Worm (Caenorhabditis elegans) whole organism, midembryonic: ENCODE results near the gene str-25.

Experiments
- T22C8.4 ChIP-seq: fragments of 200-800 bp; sonication (Bioruptor generic); IDR thresholded peaks from 2 replicates; pipeline ENCODE4 v1.3.6; 2022; ENCODE audit warnings: missing genetic modification characterization, missing compliant biosample characterization
- cog-1 ChIP-seq: sonication (generic microtip); optimal IDR thresholded peaks from 2 replicates; lab custom pipeline; 2016; ENCODE audit warnings: missing genetic modification characterization, missing compliant biosample characterization
- flt-1 ChIP-seq: fragments of 200-800 bp; sonication (Bioruptor generic); IDR thresholded peaks from 2 replicates; pipeline ENCODE4 v1.3.6; 2022; ENCODE audit warnings: missing genetic modification characterization, missing compliant biosample characterization
- klf-2 ChIP-seq: fragments of 200-800 bp; sonication (Bioruptor generic); conservative IDR thresholded peaks from 2 replicates; pipeline ENCODE4 v1.3.6; 2022; ENCODE audit warnings: missing genetic modification reagents, missing genetic modification characterization, missing compliant biosample characterization
- med-1 ChIP-seq: sonication (generic microtip); optimal IDR thresholded peaks from 2 replicates; lab custom pipeline; 2017; ENCODE audit warnings: missing genetic modification characterization, mild to moderate bottlenecking, missing compliant biosample characterization, antibody characterized with exemption, missing genetic modification reagents; ENCODE audit not compliant: insufficient read depth
- ref-1 ChIP-seq: fragments of 200-800 bp; sonication (Bioruptor generic); conservative IDR thresholded peaks from 2 replicates; pipeline ENCODE4 v1.3.6; 2022; ENCODE audit warnings: missing genetic modification reagents, missing genetic modification characterization, missing compliant biosample characterization
- tab-1 ChIP-seq: fragments of 200-800 bp; sonication (Bioruptor generic); IDR thresholded peaks from 2 replicates; pipeline ENCODE4 v1.3.6; 2022; ENCODE audit warnings: missing genetic modification characterization, missing compliant biosample characterization
- ztf-23 ChIP-seq: fragments of 200-800 bp; sonication (Bioruptor generic); IDR thresholded peaks from 2 replicates; pipeline ENCODE4 v1.3.6; 2022; ENCODE audit warnings: missing genetic modification reagents, missing genetic modification characterization, missing compliant biosample characterization
- ztf-29 ChIP-seq: fragments of 200-800 bp; sonication (Bioruptor generic); IDR thresholded peaks from 2 replicates; pipeline ENCODE4 v1.3.6; 2022; ENCODE audit warnings: missing genetic modification reagents, missing genetic modification characterization, missing compliant biosample characterization

Gene str-25

DNA sequence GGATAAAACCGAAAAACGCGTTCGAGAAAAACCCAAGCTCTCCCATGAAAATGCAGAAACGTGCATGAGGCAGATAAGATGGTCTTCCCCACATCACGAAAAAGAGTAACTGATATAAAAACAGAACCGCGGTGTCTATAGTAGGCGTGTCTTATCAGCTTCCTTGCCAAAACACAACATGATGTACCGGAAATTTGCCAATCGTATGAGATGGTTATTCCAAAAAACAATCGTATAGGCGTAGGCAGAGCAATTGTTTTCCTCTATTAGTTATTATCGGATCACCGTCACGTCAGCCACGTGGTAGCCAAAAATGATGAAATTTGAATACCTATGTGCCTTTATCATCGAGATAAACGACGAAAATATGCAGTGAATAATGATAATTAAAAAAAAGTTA is 16.0 kb upstream of the str-25 start, which contains the start of gene str-7:
Gene str-7, minus strand, starts transcription at position 101 of the 400 bp plus-strand sequence.
- TF ChIP-seq ref-1 (GFP tag; lab: Robert Waterston, UW), result no peak
- TF ChIP-seq ztf-29 (GFP tag; lab: Robert Waterston, UW), result no peak
- no peak for TF ChIP-seq tab-1 (GFP tag; lab: Robert Waterston, UW)

DNA sequence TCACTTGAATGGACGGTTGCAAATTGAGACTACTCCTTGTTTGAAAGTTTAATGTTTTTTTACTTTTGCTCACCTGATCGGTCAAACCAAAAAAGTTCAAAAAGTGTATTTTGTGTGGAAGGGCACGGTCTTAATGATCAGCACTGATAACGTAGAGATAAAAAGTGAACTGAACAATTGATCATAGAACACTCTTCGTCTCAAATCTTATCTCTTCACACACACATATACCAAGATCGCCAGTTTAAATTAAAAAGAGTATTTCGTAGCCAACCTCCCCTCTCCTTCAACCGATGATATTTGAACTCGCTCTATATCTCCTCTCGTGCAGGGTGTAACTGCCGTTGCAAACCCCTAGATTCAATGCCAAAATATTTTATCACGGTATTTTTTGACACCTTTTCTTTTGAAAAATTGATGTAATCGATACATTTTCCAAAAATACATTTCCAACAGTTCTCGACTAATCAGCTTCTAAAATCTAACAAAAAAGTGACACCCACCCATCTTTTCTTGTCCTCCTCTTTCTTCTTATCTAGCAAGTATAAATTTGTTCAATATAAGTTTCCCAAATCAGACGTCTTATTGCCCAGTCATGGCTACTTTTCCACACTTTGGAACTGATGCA is 15.3 kb upstream of the str-25 start, which contains the start of gene cth-1:
Gene cth-1, plus strand, starts transcription at position 578 of the 628 bp plus-strand sequence.
- TF ChIP-seq tab-1 (GFP tag; lab: Robert Waterston, UW) (no peak), flt-1 (GFP tag; lab: Robert Waterston, UW) (no peak), ztf-29 (GFP tag; lab: Robert Waterston, UW) (no peak), med-1 (GFP tag; lab: Kevin White, UChicago) (no peak), ref-1 (GFP tag; lab: Robert Waterston, UW) (no peak)

DNA sequence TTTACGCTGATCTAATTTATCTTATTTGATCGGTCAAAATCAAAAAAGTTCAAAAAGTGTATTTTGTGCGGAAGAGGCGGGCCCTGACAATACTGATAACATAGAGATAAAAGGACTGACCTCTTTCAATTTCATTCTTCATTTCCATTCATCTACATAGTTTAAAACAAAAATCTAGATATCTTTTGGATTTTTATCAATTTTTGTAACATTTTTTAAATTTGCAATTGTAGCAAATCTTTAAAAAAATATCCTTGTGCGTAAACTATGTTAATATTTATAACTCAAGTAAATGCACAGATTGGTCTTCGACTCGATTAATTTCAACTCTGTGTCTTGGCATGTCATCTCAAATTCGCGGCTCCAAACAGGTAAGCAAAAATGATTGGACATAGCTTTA is 11.9 kb upstream of the str-25 start, which contains the start of gene argk-1:
Gene argk-1, plus strand, starts transcription at position 301 of the 400 bp plus-strand sequence.
- no peak for TF ChIP-seq med-1 (GFP tag; lab: Kevin White, UChicago)

DNA sequence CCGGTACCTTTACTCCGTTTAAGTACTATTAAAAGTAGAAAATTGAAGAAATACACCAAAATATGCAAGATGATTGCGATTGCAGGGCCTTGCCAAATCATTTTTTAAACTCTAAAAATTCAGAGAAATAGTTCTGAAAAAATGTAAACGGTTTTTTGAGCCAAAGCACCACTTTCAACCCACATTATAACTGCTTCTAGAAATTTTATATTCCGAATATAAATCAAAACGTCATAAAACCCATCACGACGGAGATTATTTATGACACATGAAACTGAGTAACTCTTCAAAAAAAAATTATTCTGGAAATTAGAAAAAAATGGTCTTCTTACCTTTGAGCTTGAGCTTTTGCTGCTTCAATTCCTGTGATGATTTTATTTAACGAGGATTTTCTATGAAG is 1.2 kb upstream of the str-25 start, which contains the start of gene srxa-16:
Gene srxa-16, minus strand, starts transcription at position 101 of the 400 bp plus-strand sequence.
- no peak for TF ChIP-seq cog-1 (tag; lab: Kevin White, UChicago)
- TF ChIP-seq klf-2 (GFP tag; lab: Robert Waterston, UW), result no peak
- no peak for TF ChIP-seq T22C8.4
- TF ChIP-seq tab-1 (GFP tag; lab: Robert Waterston, UW), result no peak
- no peak for TF ChIP-seq flt-1 (GFP tag; lab: Robert Waterston, UW)
- no peak for TF ChIP-seq ztf-23 (GFP tag; lab: Robert Waterston, UW)
- TF ChIP-seq ref-1 (GFP tag; lab: Robert Waterston, UW), result no peak
- no peak for TF ChIP-seq ztf-29 (GFP tag; lab: Robert Waterston, UW)
- no peak for TF ChIP-seq med-1 (GFP tag; lab: Kevin White, UChicago)

DNA sequence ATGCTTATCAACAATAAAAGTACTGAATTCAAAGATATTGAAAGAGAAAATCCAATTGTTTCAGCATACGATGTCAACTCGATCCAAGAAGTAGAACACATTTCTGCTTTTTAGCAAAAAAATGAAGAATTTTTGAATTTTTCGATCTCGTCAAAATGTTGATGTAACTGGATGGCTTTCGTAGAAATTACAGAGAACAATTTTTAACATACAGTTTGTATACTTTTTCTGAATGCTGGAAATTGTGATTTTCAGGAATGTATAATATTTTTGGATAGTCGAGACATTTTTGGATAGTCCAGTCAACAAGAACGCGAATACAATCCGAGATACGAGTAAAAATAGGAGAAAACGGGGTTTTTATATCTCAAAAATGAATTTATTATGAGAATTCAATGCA is 3.1 kb downstream of the str-25 start, which contains the start of gene str-103:
Gene str-103, minus strand, starts transcription at position 101 of the 400 bp plus-strand sequence.
- TF ChIP-seq ztf-29 (GFP tag; lab: Robert Waterston, UW) (no peak), klf-2 (GFP tag; lab: Robert Waterston, UW) (no peak), T22C8.4 (no peak), ref-1 (GFP tag; lab: Robert Waterston, UW) (no peak)

DNA sequence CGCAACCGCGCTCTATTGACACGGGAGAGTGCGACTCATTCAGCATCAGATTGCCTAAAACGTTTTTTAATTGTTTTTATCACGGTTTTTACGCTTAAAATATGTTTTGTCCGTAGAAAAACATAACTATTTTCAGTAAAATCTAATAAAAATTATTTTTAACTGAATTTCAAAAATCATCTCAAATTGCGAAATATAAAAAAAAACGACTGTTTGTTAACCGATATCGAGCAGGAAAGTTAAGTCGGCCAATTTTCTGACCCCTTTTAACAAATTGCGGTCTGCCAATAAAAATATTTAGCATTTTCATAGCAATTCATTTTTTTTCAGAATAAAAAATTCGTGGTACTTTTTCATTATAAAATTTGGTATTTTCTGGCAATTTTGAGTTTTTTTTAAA is 5.0 kb downstream of the str-25 start:
- TF ChIP-seq cog-1 (tag; lab: Kevin White, UChicago) (no peak), klf-2 (GFP tag; lab: Robert Waterston, UW) (no peak), ztf-23 (GFP tag; lab: Robert Waterston, UW) (no peak), T22C8.4 (no peak), flt-1 (GFP tag; lab: Robert Waterston, UW) (no peak), med-1 (GFP tag; lab: Kevin White, UChicago) (no peak), ztf-29 (GFP tag; lab: Robert Waterston, UW) (no peak), ref-1 (GFP tag; lab: Robert Waterston, UW) (no peak), tab-1 (GFP tag; lab: Robert Waterston, UW) (no peak)

DNA sequence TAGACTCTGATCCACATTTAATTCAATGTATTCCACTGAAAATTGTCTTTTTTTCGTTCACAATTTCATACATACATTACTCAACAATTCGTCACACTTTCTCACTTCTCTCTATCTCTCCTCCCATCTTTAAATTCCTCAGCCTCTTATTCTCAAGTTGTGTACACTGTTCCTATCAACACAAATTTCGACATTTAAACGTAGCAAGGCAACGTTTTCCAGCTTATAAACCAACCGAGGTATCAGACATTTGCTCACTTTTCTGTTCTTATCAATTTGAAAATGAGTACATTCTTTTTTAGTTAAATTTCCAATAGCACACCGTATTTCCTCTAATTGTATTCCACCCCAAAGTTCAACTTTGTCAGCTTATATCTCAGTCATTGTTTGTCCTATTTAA is 5.4 kb downstream of the str-25 start, which contains the start of gene skr-3:
Gene skr-3, plus strand, starts transcription at position 163 of the 400 bp plus-strand sequence.
- TF ChIP-seq ztf-29 (GFP tag; lab: Robert Waterston, UW) (no peak), med-1 (GFP tag; lab: Kevin White, UChicago) (no peak), T22C8.4 (no peak), flt-1 (GFP tag; lab: Robert Waterston, UW) (no peak), tab-1 (GFP tag; lab: Robert Waterston, UW) (no peak), ref-1 (GFP tag; lab: Robert Waterston, UW) (no peak), klf-2 (GFP tag; lab: Robert Waterston, UW) (no peak), cog-1 (tag; lab: Kevin White, UChicago) (no peak), ztf-23 (GFP tag; lab: Robert Waterston, UW) (no peak)

DNA sequence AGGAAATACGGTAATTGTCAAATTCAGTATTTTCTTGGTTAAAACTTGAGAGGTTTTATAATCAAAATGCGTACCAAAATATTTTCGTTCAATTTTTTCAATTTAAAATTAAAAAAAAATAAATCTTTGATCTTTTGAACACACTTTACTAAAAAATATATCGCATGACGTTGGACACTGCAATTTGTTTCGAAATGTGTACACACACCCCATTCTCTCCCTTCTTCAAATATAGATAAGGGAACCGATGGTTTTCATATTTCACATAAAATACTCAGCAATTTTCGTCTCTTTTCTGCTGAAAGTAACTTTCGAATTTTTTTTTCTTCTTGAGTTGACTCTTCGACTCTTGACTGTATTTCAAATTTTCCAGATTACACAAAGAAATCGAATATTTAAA is 6.0 kb downstream of the str-25 start:
- TF ChIP-seq ztf-23 (GFP tag; lab: Robert Waterston, UW) (no peak), cog-1 (tag; lab: Kevin White, UChicago) (no peak), flt-1 (GFP tag; lab: Robert Waterston, UW) (no peak), ref-1 (GFP tag; lab: Robert Waterston, UW) (no peak), T22C8.4 (no peak), med-1 (GFP tag; lab: Kevin White, UChicago) (no peak), ztf-29 (GFP tag; lab: Robert Waterston, UW) (no peak), tab-1 (GFP tag; lab: Robert Waterston, UW) (no peak), klf-2 (GFP tag; lab: Robert Waterston, UW) (no peak)

DNA sequence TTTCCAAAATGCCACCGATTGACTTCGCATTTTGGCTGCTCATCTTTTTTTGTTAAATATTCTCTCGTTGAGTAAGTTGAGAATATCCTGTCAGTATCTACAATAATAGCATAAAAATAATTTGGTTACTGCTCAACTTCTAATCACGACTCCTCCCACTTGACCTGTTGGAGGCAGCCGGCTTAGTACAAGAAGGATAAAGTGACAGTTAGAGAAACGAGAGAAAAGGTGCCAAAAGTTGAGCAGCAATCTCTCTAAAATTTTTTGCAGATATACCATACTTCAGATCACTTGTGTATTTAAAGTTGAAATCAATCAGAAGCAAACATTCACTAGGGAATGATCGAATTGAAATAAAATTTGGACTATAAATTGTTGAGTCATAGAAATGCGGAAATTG is 9.3 kb downstream of the str-25 start, which contains the start of gene nhr-111:
Gene nhr-111, minus strand, starts transcription at position 101 of the 400 bp plus-strand sequence.
- TF ChIP-seq flt-1 (GFP tag; lab: Robert Waterston, UW), result no peak
- TF ChIP-seq tab-1 (GFP tag; lab: Robert Waterston, UW), result no peak
- no peak for TF ChIP-seq cog-1 (tag; lab: Kevin White, UChicago)
- TF ChIP-seq T22C8.4, result no peak
- no peak for TF ChIP-seq med-1 (GFP tag; lab: Kevin White, UChicago)
- TF ChIP-seq ref-1 (GFP tag; lab: Robert Waterston, UW), result no peak
- TF ChIP-seq klf-2 (GFP tag; lab: Robert Waterston, UW), result no peak
- TF ChIP-seq ztf-23 (GFP tag; lab: Robert Waterston, UW), result no peak
- no peak for TF ChIP-seq ztf-29 (GFP tag; lab: Robert Waterston, UW)
